Fruit fly (Drosophila melanogaster) whole organism, embryonic: ENCODE results near the gene SerRS-m.
A peak's percentile ranks its signal among the peaks of the same experiment; 100 is the strongest.

Experiments
- Atf3 ChIP-seq: fragments of 200-800 bp; sonication (Bioruptor generic); optimal IDR thresholded peaks from 3 replicates; lab custom pipeline; 2016; ENCODE audit warnings: missing biosample characterization, missing genetic modification characterization
- Atf6 ChIP-seq: fragments of 200-800 bp; sonication (Bioruptor generic); IDR thresholded peaks from 2 replicates; pipeline ENCODE4 v1.3.6; 2022; ENCODE audit warnings: missing biosample characterization, missing genetic modification characterization
- Awh ChIP-seq: fragments of 200-800 bp; sonication (Bioruptor generic); IDR thresholded peaks from 2 replicates; pipeline ENCODE4, ENCODE4 v1.3.6; 2022; ENCODE audit warnings: missing biosample characterization, missing genetic modification characterization
- CG15269 ChIP-seq: fragments of 200-800 bp; sonication (Bioruptor generic); optimal IDR thresholded peaks from 2 replicates; lab custom pipeline; 2018; ENCODE audit warnings: missing biosample characterization, mild to moderate bottlenecking, missing genetic modification characterization, moderate library complexity
- CG1647 ChIP-seq: fragments of 200-800 bp; sonication (Bioruptor generic); optimal IDR thresholded peaks from 3 replicates; lab custom pipeline; 2016; ENCODE audit warnings: missing biosample characterization, missing genetic modification characterization
- CG17829 ChIP-seq: fragments of 200-800 bp; optimal IDR thresholded peaks from 2 replicates; lab custom pipeline; 2019; ENCODE audit warnings: missing biosample characterization, mild to moderate bottlenecking, missing genetic modification characterization, moderate library complexity
- CG17912 ChIP-seq: fragments of 200-800 bp; sonication (Bioruptor generic); optimal IDR thresholded peaks from 2 replicates; lab custom pipeline; 2018; ENCODE audit warnings: missing biosample characterization, mild to moderate bottlenecking, missing genetic modification characterization
- CG18262 ChIP-seq: fragments of 200-800 bp; optimal IDR thresholded peaks from 3 replicates; lab custom pipeline; 2019; ENCODE audit warnings: missing biosample characterization, mild to moderate bottlenecking, missing genetic modification characterization, moderate library complexity
- CG2116 ChIP-seq: fragments of 200-800 bp; sonication (Bioruptor generic); optimal IDR thresholded peaks from 3 replicates; lab custom pipeline; 2018; ENCODE audit warnings: missing biosample characterization, mild to moderate bottlenecking, missing genetic modification characterization
- CG2120 ChIP-seq: fragments of 200-800 bp; sonication (Bioruptor generic); optimal IDR thresholded peaks from 3 replicates; lab custom pipeline; 2016; ENCODE audit warnings: missing biosample characterization, missing genetic modification characterization
- CG3726 ChIP-seq: fragments of 200-800 bp; sonication (Bioruptor generic); IDR thresholded peaks from 3 replicates; pipeline ENCODE4, ENCODE4 v1.3.6; 2022; ENCODE audit warnings: missing biosample characterization, missing genetic modification characterization
- CG4730 ChIP-seq: fragments of 200-800 bp; sonication (Bioruptor generic); IDR thresholded peaks from 2 replicates; pipeline ENCODE4 v1.3.6; 2022; ENCODE audit warnings: missing biosample characterization, missing genetic modification characterization
- CG4854 ChIP-seq: fragments of 200-800 bp; sonication (Bioruptor generic); optimal IDR thresholded peaks from 2 replicates; lab custom pipeline; 2016; ENCODE audit warnings: missing biosample characterization, missing genetic modification characterization, inconsistent platforms
- CG6689 ChIP-seq: fragments of 200-800 bp; sonication (Bioruptor generic); IDR thresholded peaks from 2 replicates; pipeline ENCODE4 v1.3.6; 2022; ENCODE audit warnings: missing biosample characterization, missing genetic modification characterization
- CG6813 ChIP-seq: fragments of 200-800 bp; sonication (Bioruptor generic); optimal IDR thresholded peaks from 2 replicates; lab custom pipeline; 2017; ENCODE audit warnings: missing biosample characterization, missing genetic modification characterization, mild to moderate bottlenecking, moderate library complexity, missing genetic modification reagents
- CG8944 ChIP-seq: fragments of 200-800 bp; sonication (Bioruptor generic); optimal IDR thresholded peaks from 3 replicates; lab custom pipeline; 2016; ENCODE audit warnings: missing biosample characterization, missing genetic modification characterization
- CG9727 ChIP-seq: fragments of 200-800 bp; sonication (Bioruptor generic); optimal IDR thresholded peaks from 3 replicates; lab custom pipeline; 2017; ENCODE audit warnings: missing biosample characterization, mild to moderate bottlenecking, missing genetic modification characterization
- CG9817 ChIP-seq: fragments of 200-800 bp; sonication (Bioruptor generic); optimal IDR thresholded peaks from 2 replicates; lab custom pipeline; 2018; ENCODE audit warnings: missing biosample characterization, mild to moderate bottlenecking, missing genetic modification characterization, moderate library complexity
- CG9876 ChIP-seq: fragments of 200-800 bp; sonication (Bioruptor generic); optimal IDR thresholded peaks from 2 replicates; lab custom pipeline; 2016; ENCODE audit warnings: missing biosample characterization, missing genetic modification characterization
- CG9932 ChIP-seq: fragments of 200-800 bp; sonication (Bioruptor generic); IDR thresholded peaks from 2 replicates; pipeline ENCODE4 v1.3.6; 2022; ENCODE audit warnings: missing biosample characterization, missing genetic modification characterization
- D19B ChIP-seq: fragments of 200-800 bp; sonication (Bioruptor generic); optimal IDR thresholded peaks from 2 replicates; lab custom pipeline; 2017; ENCODE audit warnings: missing biosample characterization, mild to moderate bottlenecking, missing genetic modification characterization
- Dll ChIP-seq: fragments of 200-800 bp; sonication (Bioruptor generic); IDR thresholded peaks from 4 replicates; pipeline ENCODE4 v1.3.6; 2022; ENCODE audit warnings: missing biosample characterization, missing genetic modification characterization; ENCODE audit not compliant: partially characterized antibody
- E2f1 ChIP-seq: fragments of 200-800 bp; sonication (Bioruptor generic); IDR thresholded peaks from 2 replicates; pipeline ENCODE4 v1.3.6; 2022; ENCODE audit warnings: missing biosample characterization, missing genetic modification characterization
- Fer2 ChIP-seq: fragments of 200-800 bp; sonication (Bioruptor generic); optimal IDR thresholded peaks from 2 replicates; lab custom pipeline; 2018; ENCODE audit warnings: missing biosample characterization, mild to moderate bottlenecking, missing genetic modification characterization, moderate library complexity
- HmgD ChIP-seq: fragments of 200-800 bp; sonication (Bioruptor generic); optimal IDR thresholded peaks from 3 replicates; lab custom pipeline; 2016; ENCODE audit warnings: missing biosample characterization, missing genetic modification characterization
- Hsf ChIP-seq: fragments of 200-800 bp; sonication (Bioruptor generic); optimal IDR thresholded peaks from 3 replicates; lab custom pipeline; 2016; ENCODE audit warnings: missing biosample characterization, missing genetic modification characterization
- NC2β ChIP-seq: fragments of 200-800 bp; sonication (Bioruptor generic); optimal IDR thresholded peaks from 2 replicates; lab custom pipeline; 2016; ENCODE audit warnings: missing biosample characterization, missing genetic modification characterization
- NK7.1 ChIP-seq: fragments of 200-800 bp; sonication (Bioruptor generic); optimal IDR thresholded peaks from 3 replicates; lab custom pipeline; 2016; ENCODE audit warnings: missing biosample characterization, missing genetic modification characterization
- NfI ChIP-seq: fragments of 200-800 bp; sonication (Bioruptor generic); optimal IDR thresholded peaks from 3 replicates; lab custom pipeline; 2018; ENCODE audit warnings: missing biosample characterization, mild to moderate bottlenecking, missing genetic modification characterization, moderate library complexity
- Pdp1 ChIP-seq, 2 experiments: fragments of 200-800 bp; sonication (Bioruptor generic); optimal IDR thresholded peaks; 3 replicates each; lab custom pipeline; 2016; ENCODE audit warnings: missing biosample characterization in 2 of 2, missing genetic modification characterization in 2 of 2, mild to moderate bottlenecking in 1 of 2, moderate library complexity in 1 of 2
- ac ChIP-seq: fragments of 200-800 bp; sonication (Bioruptor generic); optimal IDR thresholded peaks from 3 replicates; lab custom pipeline; 2017; ENCODE audit warnings: missing biosample characterization, mild to moderate bottlenecking, missing genetic modification characterization
- ase ChIP-seq: fragments of 200-800 bp; sonication (Bioruptor generic); IDR thresholded peaks from 3 replicates; pipeline ENCODE4 v1.3.6; 2022; ENCODE audit warnings: missing biosample characterization, missing genetic modification characterization
- bowl ChIP-seq: fragments of 200-800 bp; sonication (Bioruptor generic); IDR thresholded peaks from 2 replicates; pipeline ENCODE4 v1.3.6; 2022; ENCODE audit warnings: missing biosample characterization, missing genetic modification characterization
- br ChIP-seq: fragments of >200 bp; optimal IDR thresholded peaks from 2 replicates; lab custom pipeline; 2017
- cato ChIP-seq: fragments of 200-800 bp; sonication (Bioruptor generic); optimal IDR thresholded peaks from 2 replicates; lab custom pipeline; 2016; ENCODE audit warnings: missing biosample characterization, missing genetic modification characterization, borderline replicate concordance
- chn ChIP-seq: fragments of 200-800 bp; sonication (Bioruptor generic); optimal IDR thresholded peaks from 2 replicates; lab custom pipeline; 2016; ENCODE audit warnings: missing biosample characterization, missing genetic modification characterization
- disco-r ChIP-seq: fragments of 200-800 bp; sonication (Bioruptor generic); optimal IDR thresholded peaks from 2 replicates; lab custom pipeline; 2016; ENCODE audit warnings: missing biosample characterization, missing genetic modification characterization
- fd3F ChIP-seq: fragments of 200-800 bp; sonication (Bioruptor generic); optimal IDR thresholded peaks from 2 replicates; lab custom pipeline; 2018; ENCODE audit warnings: missing biosample characterization, mild to moderate bottlenecking, missing genetic modification characterization, moderate library complexity
- hkb ChIP-seq, 2 experiments: fragments of 200-800 bp in 1 of 2; fragments of >200 bp in 1 of 2; sonication (Bioruptor generic) in 1 of 2; IDR thresholded peaks in 1 of 2; optimal IDR thresholded peaks in 1 of 2; 2 replicates each; pipeline versions ENCODE4 v1.3.6 to Lab custom; 2017 to 2022; ENCODE audit warnings: missing biosample characterization in 1 of 2, missing genetic modification characterization in 1 of 2
- kah ChIP-seq: fragments of 200-800 bp; sonication (Bioruptor generic); optimal IDR thresholded peaks from 2 replicates; lab custom pipeline; 2018; ENCODE audit warnings: missing biosample characterization, mild to moderate bottlenecking, missing genetic modification characterization
- lmd ChIP-seq: fragments of 200-800 bp; sonication (Bioruptor generic); IDR thresholded peaks from 2 replicates; pipeline ENCODE4 v1.3.6; 2022; ENCODE audit warnings: missing biosample characterization, missing genetic modification characterization
- lov ChIP-seq, 2 experiments: fragments of 200-800 bp in 1 of 2; fragments of >200 bp in 1 of 2; sonication (Bioruptor generic) in 1 of 2; IDR thresholded peaks in 1 of 2; optimal IDR thresholded peaks in 1 of 2; 2 replicates in 1 of 2; 3 replicates in 1 of 2; pipeline versions ENCODE4 v1.3.6 to Lab custom; 2017 to 2022; ENCODE audit warnings: missing biosample characterization in 1 of 2, missing genetic modification characterization in 1 of 2
- onecut ChIP-seq: fragments of 200-800 bp; sonication (Bioruptor generic); IDR thresholded peaks from 2 replicates; pipeline ENCODE4 v1.3.6; 2022; ENCODE audit warnings: missing biosample characterization, missing genetic modification characterization
- pho ChIP-seq: fragments of 200-800 bp; sonication (Bioruptor generic); optimal IDR thresholded peaks from 2 replicates; lab custom pipeline; 2016; ENCODE audit warnings: missing biosample characterization, missing genetic modification characterization
- phol ChIP-seq: fragments of 200-800 bp; sonication (Bioruptor generic); optimal IDR thresholded peaks from 3 replicates; lab custom pipeline; 2018; ENCODE audit warnings: missing biosample characterization, mild to moderate bottlenecking, missing genetic modification characterization, moderate library complexity
- psq ChIP-seq: fragments of 200-800 bp; sonication (Bioruptor generic); optimal IDR thresholded peaks from 2 replicates; lab custom pipeline; 2017; ENCODE audit warnings: missing biosample characterization, missing genetic modification characterization
- pum ChIP-seq: fragments of 200-800 bp; sonication (Bioruptor generic); optimal IDR thresholded peaks from 2 replicates; lab custom pipeline; 2016; ENCODE audit warnings: missing biosample characterization, missing genetic modification characterization
- rib ChIP-seq: fragments of 200-800 bp; sonication (Bioruptor generic); IDR thresholded peaks from 2 replicates; pipeline ENCODE4 v1.3.6; 2022; ENCODE audit warnings: missing biosample characterization, missing genetic modification characterization
- sim ChIP-seq: fragments of 200-800 bp; sonication (Bioruptor generic); IDR thresholded peaks from 2 replicates; pipeline ENCODE4 v1.3.6; 2022; ENCODE audit warnings: missing biosample characterization, missing genetic modification characterization
- vfl ChIP-seq: fragments of 200-800 bp; sonication (Bioruptor generic); optimal IDR thresholded peaks from 2 replicates; lab custom pipeline; 2016; ENCODE audit warnings: missing biosample characterization, missing genetic modification characterization
- vnd ChIP-seq: fragments of 200-800 bp; sonication (Bioruptor generic); IDR thresholded peaks from 3 replicates; pipeline ENCODE4 v1.3.6; 2022; ENCODE audit warnings: missing biosample characterization, missing genetic modification characterization; ENCODE audit not compliant: partially characterized antibody

SerRS-m gene

dm6 chr3R:15330472-15330871 is 10.0 kb upstream of the SerRS-m start, which contains the start of gene mRpL9 (continued):
- TF ChIP-seq onecut (GFP tag; lab: Robert Waterston, UW) (no peak), pum (peak; percentile 9), NC2β (GFP tag; lab: Kevin White, UChicago) (no peak), CG2116 (GFP tag; lab: Kevin White, UChicago) (peak; percentile 16), CG15269 (tag; lab: Kevin White, UChicago) (no peak), CG6689 (GFP tag; lab: Robert Waterston, UW) (no peak), CG2120 (GFP tag; lab: Kevin White, UChicago) (peak; percentile 59), Fer2 (tag; lab: Kevin White, UChicago) (no peak), psq (no peak), CG9817 (tag; lab: Kevin White, UChicago) (peak; percentile 33), sim (no peak), CG17912 (GFP tag; lab: Kevin White, UChicago) (no peak), ac (GFP tag; lab: Kevin White, UChicago) (no peak), CG9876 (GFP tag; lab: Kevin White, UChicago) (no peak), disco-r (GFP tag; lab: Kevin White, UChicago) (no peak), lov (optimal IDR thresholded peaks at IDR 0.05; lab: Kevin White, UChicago) (no peak), lov (GFP tag; IDR thresholded peaks at IDR 0.05; lab: Robert Waterston, UW) (no peak), E2f1 (GFP tag; lab: Robert Waterston, UW) (no peak), hkb (optimal IDR thresholded peaks at IDR 0.05; lab: Kevin White, UChicago) (no peak), hkb (GFP tag; IDR thresholded peaks at IDR 0.05; lab: Robert Waterston, UW) (no peak), vfl (GFP tag; lab: Kevin White, UChicago) (no peak), phol (tag; lab: Kevin White, UChicago) (peak; percentile 52), Pdp1 (GFP tag; optimal IDR thresholded peaks at IDR 0.05; lab: Kevin White, UChicago) (peak in 1 of 2 experiments; percentile 93), CG4730 (GFP tag; lab: Robert Waterston, UW) (no peak), D19B (GFP tag; lab: Kevin White, UChicago) (no peak), NK7.1 (GFP tag; lab: Kevin White, UChicago) (no peak), CG8944 (GFP tag; lab: Kevin White, UChicago) (no peak), CG17829 (tag; lab: Kevin White, UChicago) (peak; percentile 32), lmd (GFP tag; lab: Robert Waterston, UW) (peak; percentile 24; the same call in 1 of the 2 replicates), kah (GFP tag; lab: Kevin White, UChicago) (no peak), pho (no peak), Hsf (GFP tag; lab: Kevin White, UChicago) (no peak), br (no peak), NfI (GFP tag; lab: Kevin White, UChicago) (peak; percentile 4), CG9932 (GFP tag; lab: Robert Waterston, UW) (peak; percentile 60), CG18262 (no peak), cato (GFP tag; lab: Kevin White, UChicago) (no peak), CG6813 (GFP tag; lab: Kevin White, UChicago) (no peak), HmgD (GFP tag; lab: Kevin White, UChicago) (peak; percentile 17), CG1647 (GFP tag; lab: Kevin White, UChicago) (no peak), CG4854 (no peak), fd3F (no peak), CG3726 (GFP tag; lab: Robert Waterston, UW) (no peak), rib (GFP tag; lab: Robert Waterston, UW) (no peak), bowl (GFP tag; lab: Robert Waterston, UW) (no peak), chn (GFP tag; lab: Kevin White, UChicago) (no peak), ase (GFP tag; lab: Robert Waterston, UW) (no peak), CG9727 (GFP tag; lab: Kevin White, UChicago) (peak; percentile 0), Atf3 (GFP tag; lab: Kevin White, UChicago) (no peak), Awh (GFP tag; lab: Robert Waterston, UW) (no peak), vnd (GFP tag; lab: Robert Waterston, UW) (no peak), Dll (peak; percentile 49; the same call in 2 of the 4 replicates), Atf6 (GFP tag; lab: Robert Waterston, UW) (no peak)
